Fruit fly (Drosophila melanogaster) whole organism, prepupa: Measurements from ENCODE around the gene CG18063.

ENCODE experiments used
- CG11902 ChIP-seq: fragments of 200-800 bp; sonication (Bioruptor generic); optimal IDR thresholded peaks from 3 replicates; lab custom pipeline; 2016; ENCODE audit warnings: missing biosample characterization, missing genetic modification characterization
- CG15336 ChIP-seq: fragments of 200-800 bp; sonication (Bioruptor generic); IDR thresholded peaks from 2 replicates; pipeline ENCODE4 v1.3.6; 2022; ENCODE audit warnings: missing biosample characterization, missing genetic modification characterization
- CG6163 ChIP-seq: fragments of 200-800 bp; sonication (Bioruptor generic); IDR thresholded peaks from 3 replicates; pipeline ENCODE4 v1.3.6; 2022; ENCODE audit warnings: missing biosample characterization, missing genetic modification characterization
- CG6276 ChIP-seq: fragments of 200-800 bp; sonication (Bioruptor generic); optimal IDR thresholded peaks from 2 replicates; lab custom pipeline; 2017; ENCODE audit warnings: missing biosample characterization, mild to moderate bottlenecking, missing genetic modification characterization
- CG7368 ChIP-seq: fragments of 200-800 bp; sonication (Bioruptor generic); optimal IDR thresholded peaks from 3 replicates; lab custom pipeline; 2016; ENCODE audit warnings: missing biosample characterization, missing genetic modification characterization
- CG8632 ChIP-seq: fragments of 200-800 bp; sonication (Bioruptor generic); optimal IDR thresholded peaks from 3 replicates; lab custom pipeline; 2016; ENCODE audit warnings: missing biosample characterization, missing genetic modification characterization
- Eip75B ChIP-seq: fragments of 200-800 bp; sonication (Bioruptor generic); optimal IDR thresholded peaks from 3 replicates; lab custom pipeline; 2016; ENCODE audit warnings: missing biosample characterization, missing genetic modification characterization
- Ets21C ChIP-seq: fragments of 200-800 bp; sonication (Bioruptor generic); optimal IDR thresholded peaks from 3 replicates; lab custom pipeline; 2016; ENCODE audit warnings: missing biosample characterization, missing genetic modification characterization
- Lpt ChIP-seq: fragments of 200-800 bp; sonication (Bioruptor generic); optimal IDR thresholded peaks from 3 replicates; lab custom pipeline; 2016; ENCODE audit warnings: missing biosample characterization, missing genetic modification characterization
- acj6 ChIP-seq: fragments of 200-800 bp; sonication (Bioruptor generic); optimal IDR thresholded peaks from 3 replicates; lab custom pipeline; 2016; ENCODE audit warnings: missing biosample characterization, missing genetic modification characterization
- cyc ChIP-seq: fragments of 200-800 bp; sonication (Bioruptor generic); optimal IDR thresholded peaks from 3 replicates; lab custom pipeline; 2016; ENCODE audit warnings: missing biosample characterization, missing genetic modification characterization
- lz ChIP-seq: fragments of 200-800 bp; sonication (Bioruptor generic); optimal IDR thresholded peaks from 3 replicates; lab custom pipeline; 2016; ENCODE audit warnings: missing biosample characterization, missing genetic modification characterization
- pdm3 ChIP-seq: fragments of 200-800 bp; sonication (Bioruptor generic); optimal IDR thresholded peaks from 3 replicates; lab custom pipeline; 2016; ENCODE audit warnings: missing biosample characterization, missing genetic modification characterization

- TF ChIP-seq CG8632 (GFP tag; lab: Kevin White, UChicago) (no peak), lz (GFP tag; lab: Kevin White, UChicago) (no peak), CG15336 (no peak), CG6276 (GFP tag; lab: Kevin White, UChicago) (no peak), CG11902 (GFP tag; lab: Kevin White, UChicago) (no peak), pdm3 (GFP tag; lab: Kevin White, UChicago) (no peak), CG6163 (GFP tag; lab: Robert Waterston, UW) (no peak), Lpt (GFP tag; lab: Kevin White, UChicago) (no peak), CG7368 (no peak), acj6 (no peak), cyc (GFP tag; lab: Kevin White, UChicago) (no peak), Ets21C (GFP tag; lab: Kevin White, UChicago) (no peak), Eip75B (GFP tag; lab: Kevin White, UChicago) (no peak)
Observed at dm6 chr2L:15962335-15962734, 4.7 kb downstream of the CG18063 start, which contains the start of gene beat-Ib.
